Worm (Caenorhabditis elegans): Measurements from ENCODE around the gene F32D8.5.

The F32D8.5 gene

DNA sequence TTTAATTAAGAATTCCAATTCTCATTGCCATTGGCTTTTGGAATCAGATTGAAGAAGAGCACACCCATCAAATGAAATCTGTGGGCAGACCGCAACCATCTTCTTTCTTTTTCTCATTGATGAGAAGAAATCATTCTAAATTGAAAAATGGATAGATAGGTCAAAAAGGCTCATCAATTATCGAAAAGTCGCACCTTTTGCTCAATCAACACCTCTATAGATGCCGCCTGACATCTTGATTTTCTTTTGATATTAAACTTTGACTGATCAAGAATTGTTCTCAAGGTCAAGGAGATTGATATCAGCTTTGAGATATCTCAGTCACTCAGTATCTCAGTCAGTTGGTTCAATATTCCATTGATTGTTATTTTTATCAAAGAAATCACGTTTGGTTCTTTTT, 15.4 kb downstream of the F32D8.5 start:
- TF ChIP-seq aly-1 (tag; optimal IDR thresholded peaks at IDR 0.05) (no peak), tbx-11 (GFP tag; IDR thresholded peaks at IDR 0.05) (no peak), ceh-13 (GFP tag; optimal IDR thresholded peaks at IDR 0.05) (no peak), hmbx-1 (tag; optimal IDR thresholded peaks at IDR 0.05) (no peak), ets-7 (tag; optimal IDR thresholded peaks at IDR 0.05) (no peak), tbx-37 (GFP tag; conservative IDR thresholded peaks at IDR 0.05) (no peak), pes-1 (GFP tag; IDR thresholded peaks at IDR 0.05) (no peak), scrt-1 (GFP tag; IDR thresholded peaks at IDR 0.05) (no peak), hnd-1 (tag; optimal IDR thresholded peaks at IDR 0.05) (no peak), hmg-4 (GFP tag; optimal IDR thresholded peaks at IDR 0.05) (no peak), ama-1 (optimal IDR thresholded peaks at IDR 0.05) (no peak), B0310.2 (tag; optimal IDR thresholded peaks at IDR 0.05) (no peak), ceh-36 (tag; optimal IDR thresholded peaks at IDR 0.05) (no peak), sea-1 (GFP tag; conservative IDR thresholded peaks at IDR 0.05) (no peak)

DNA sequence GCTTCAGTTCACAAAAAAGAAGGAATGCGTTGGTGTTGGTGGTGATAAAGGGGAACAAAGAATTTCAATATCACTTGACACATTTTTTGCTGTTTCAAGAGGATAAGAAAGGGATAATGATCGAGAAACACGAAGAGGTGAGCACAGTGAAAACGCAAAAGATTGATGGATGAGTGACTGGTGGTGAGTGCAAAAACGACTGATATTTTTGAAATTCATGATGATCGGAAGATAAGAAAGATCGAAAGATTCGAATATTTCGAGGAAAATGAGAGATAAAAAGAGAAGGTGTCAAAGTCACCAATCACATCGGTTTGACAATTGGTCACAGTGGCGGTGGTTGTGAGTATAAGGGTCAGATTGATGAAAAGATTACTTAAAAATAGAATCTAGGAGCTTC, 21.3 kb downstream of the F32D8.5 start:
- no peak for TF ChIP-seq F13C5.2 (tag; optimal IDR thresholded peaks at IDR 0.05)
- TF ChIP-seq sea-1 (GFP tag; conservative IDR thresholded peaks at IDR 0.05): no peak
- TF ChIP-seq tbx-37 (GFP tag; conservative IDR thresholded peaks at IDR 0.05): no peak
- no peak for TF ChIP-seq ceh-36 (tag; optimal IDR thresholded peaks at IDR 0.05)
- no peak for TF ChIP-seq tbx-11 (GFP tag; IDR thresholded peaks at IDR 0.05)
- TF ChIP-seq ceh-13 (GFP tag; optimal IDR thresholded peaks at IDR 0.05): no peak
- no peak for TF ChIP-seq ets-7 (tag; optimal IDR thresholded peaks at IDR 0.05)
- TF ChIP-seq hnd-1 (tag; optimal IDR thresholded peaks at IDR 0.05): no peak

DNA sequence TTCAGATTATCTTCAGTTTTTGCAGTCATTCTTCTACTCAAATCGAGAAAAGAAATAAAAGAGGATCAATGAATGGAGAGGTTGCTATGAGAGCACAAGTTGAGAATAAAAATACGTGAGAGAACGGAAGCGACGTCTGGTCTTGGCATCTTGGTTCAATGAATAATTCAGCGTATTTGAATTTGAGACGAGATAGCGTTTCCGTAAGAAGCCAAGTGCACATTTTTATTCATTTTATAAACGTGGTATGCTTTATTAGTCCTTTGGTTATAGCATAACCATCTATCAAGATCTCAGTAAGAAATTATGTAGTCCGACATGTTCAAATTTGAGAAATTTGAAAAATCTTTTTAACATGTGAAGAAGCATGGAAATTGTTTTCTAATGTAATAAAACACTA, 23.8 kb downstream of the F32D8.5 start, which contains the start of gene F58B4.2:
Gene F58B4.2 (minus strand): TSS at position 101 of the 400 bp plus-strand sequence.
- TF ChIP-seq tbx-37 (GFP tag; conservative IDR thresholded peaks at IDR 0.05): no peak

DNA sequence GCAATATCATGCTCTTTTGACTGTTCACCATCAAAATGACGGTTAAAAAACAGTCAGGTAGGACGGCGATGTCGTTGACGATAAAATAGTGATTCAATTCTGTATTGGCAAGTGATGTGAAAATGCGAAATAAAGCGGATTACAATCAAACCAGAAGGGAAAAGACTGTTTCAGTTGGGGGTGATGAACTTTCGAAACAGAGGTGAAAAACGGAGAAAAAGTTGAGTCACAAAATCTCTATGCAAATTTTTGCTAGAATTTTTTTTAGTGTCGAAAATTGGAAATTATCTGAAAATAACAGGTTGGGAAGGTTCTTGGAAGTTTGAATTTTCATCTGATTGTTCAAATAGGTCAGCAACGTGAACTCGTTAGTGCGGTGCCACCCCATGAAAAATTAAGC, 27.1 kb downstream of the F32D8.5 start, which contains the start of gene nas-31:
Gene nas-31 (minus strand): TSS at position 101 of the 400 bp plus-strand sequence.
- TF ChIP-seq hmg-4 (GFP tag; optimal IDR thresholded peaks at IDR 0.05): no peak
- TF ChIP-seq aly-1 (tag; optimal IDR thresholded peaks at IDR 0.05): no peak

DNA sequence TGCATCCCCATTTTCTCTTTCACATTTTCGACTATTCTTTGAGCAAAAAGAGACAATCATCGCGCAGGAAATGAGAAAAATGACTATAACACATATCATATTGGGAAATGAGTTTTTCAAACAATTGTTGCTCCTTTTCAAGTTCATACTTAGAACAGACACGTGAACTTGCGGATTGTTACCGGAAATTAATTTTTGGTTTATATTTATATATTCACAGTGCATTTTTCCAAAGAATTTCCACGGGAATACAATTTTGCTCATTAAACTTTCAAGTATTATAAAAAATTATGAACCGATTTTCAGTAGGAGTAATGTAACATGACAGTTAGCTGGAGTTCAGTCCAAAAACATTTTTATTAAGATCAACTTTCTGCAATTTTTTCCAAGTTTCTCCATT, 28.6 kb downstream of the F32D8.5 start, which contains the start of gene F58B4.7:
Gene F58B4.7 (minus strand): TSS at position 101 of the 400 bp plus-strand sequence.
- TF ChIP-seq hmg-4 (GFP tag; optimal IDR thresholded peaks at IDR 0.05): no peak
- TF ChIP-seq scrt-1 (GFP tag; IDR thresholded peaks at IDR 0.05): no peak
- TF ChIP-seq tra-4 (tag; optimal IDR thresholded peaks at IDR 0.05): no peak
- no peak for TF ChIP-seq aly-1 (tag; optimal IDR thresholded peaks at IDR 0.05)
- no peak for TF ChIP-seq sea-1 (GFP tag; conservative IDR thresholded peaks at IDR 0.05)
- TF ChIP-seq ceh-36 (tag; optimal IDR thresholded peaks at IDR 0.05): no peak
- TF ChIP-seq ets-7 (tag; optimal IDR thresholded peaks at IDR 0.05): no peak
- TF ChIP-seq tbx-37 (GFP tag; conservative IDR thresholded peaks at IDR 0.05): no peak
- no peak for TF ChIP-seq tbx-11 (GFP tag; IDR thresholded peaks at IDR 0.05)
- TF ChIP-seq ama-1 (optimal IDR thresholded peaks at IDR 0.05): no peak
- TF ChIP-seq ceh-13 (GFP tag; optimal IDR thresholded peaks at IDR 0.05): no peak
- TF ChIP-seq F13C5.2 (tag; optimal IDR thresholded peaks at IDR 0.05): no peak

DNA sequence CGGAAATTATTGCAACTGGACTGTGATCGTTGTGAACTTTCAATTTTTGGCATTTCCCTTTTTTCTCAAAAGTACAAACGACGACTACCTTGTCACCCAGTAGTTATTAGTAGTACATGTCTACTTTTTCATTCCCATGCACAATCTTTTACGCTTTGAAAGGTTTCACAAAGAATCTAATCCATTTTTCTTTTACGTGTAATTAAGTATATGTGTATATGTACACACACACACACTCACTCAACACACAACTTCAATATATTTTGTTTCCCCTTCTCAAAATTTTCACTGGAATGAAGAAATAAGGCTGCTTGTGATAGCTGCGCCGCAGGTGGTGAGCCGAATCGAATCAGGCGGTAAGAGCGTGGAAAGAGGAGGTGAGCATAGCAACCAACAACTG, 30.1 kb downstream of the F32D8.5 start, which contains the start of gene F58B4.6:
Gene F58B4.6 (plus strand): TSS at position 301 of the 400 bp plus-strand sequence.
- TF ChIP-seq sea-1 (GFP tag; conservative IDR thresholded peaks at IDR 0.05) (no peak), tbx-11 (GFP tag; IDR thresholded peaks at IDR 0.05) (no peak), F13C5.2 (tag; optimal IDR thresholded peaks at IDR 0.05) (no peak), ama-1 (optimal IDR thresholded peaks at IDR 0.05) (no peak), hnd-1 (tag; optimal IDR thresholded peaks at IDR 0.05) (no peak), ceh-13 (GFP tag; optimal IDR thresholded peaks at IDR 0.05) (no peak), tra-4 (tag; optimal IDR thresholded peaks at IDR 0.05) (no peak), aly-1 (tag; optimal IDR thresholded peaks at IDR 0.05) (no peak), tbx-37 (GFP tag; conservative IDR thresholded peaks at IDR 0.05) (no peak), hmbx-1 (tag; optimal IDR thresholded peaks at IDR 0.05) (no peak), flt-1 (GFP tag; IDR thresholded peaks at IDR 0.05) (no peak), ets-7 (tag; optimal IDR thresholded peaks at IDR 0.05) (no peak), B0310.2 (tag; optimal IDR thresholded peaks at IDR 0.05) (no peak), scrt-1 (GFP tag; IDR thresholded peaks at IDR 0.05) (no peak), pes-1 (GFP tag; IDR thresholded peaks at IDR 0.05) (no peak)

DNA sequence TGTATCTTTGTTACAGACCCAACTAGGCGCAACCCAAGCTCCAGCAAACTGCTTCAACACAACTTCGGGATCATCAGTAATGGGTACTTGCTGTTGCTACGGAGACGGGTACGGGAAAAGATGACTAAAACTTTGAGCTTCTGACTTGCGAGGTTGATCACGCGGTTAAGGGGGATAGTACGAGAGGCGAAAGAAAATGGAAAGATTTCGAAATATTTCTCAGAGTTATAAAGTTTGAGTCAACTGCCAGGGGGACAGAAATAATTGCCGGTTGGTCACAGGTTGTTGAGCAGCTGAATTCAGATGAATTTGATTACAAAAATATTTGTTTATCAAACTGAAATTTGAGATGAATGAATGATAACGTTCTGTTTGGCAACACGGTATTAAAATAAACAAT, 31.1 kb downstream of the F32D8.5 start:
- no peak for TF ChIP-seq hmbx-1 (tag; optimal IDR thresholded peaks at IDR 0.05)
- no peak for TF ChIP-seq hmg-4 (GFP tag; optimal IDR thresholded peaks at IDR 0.05)
- no peak for TF ChIP-seq ama-1 (optimal IDR thresholded peaks at IDR 0.05)
- TF ChIP-seq scrt-1 (GFP tag; IDR thresholded peaks at IDR 0.05): no peak

DNA sequence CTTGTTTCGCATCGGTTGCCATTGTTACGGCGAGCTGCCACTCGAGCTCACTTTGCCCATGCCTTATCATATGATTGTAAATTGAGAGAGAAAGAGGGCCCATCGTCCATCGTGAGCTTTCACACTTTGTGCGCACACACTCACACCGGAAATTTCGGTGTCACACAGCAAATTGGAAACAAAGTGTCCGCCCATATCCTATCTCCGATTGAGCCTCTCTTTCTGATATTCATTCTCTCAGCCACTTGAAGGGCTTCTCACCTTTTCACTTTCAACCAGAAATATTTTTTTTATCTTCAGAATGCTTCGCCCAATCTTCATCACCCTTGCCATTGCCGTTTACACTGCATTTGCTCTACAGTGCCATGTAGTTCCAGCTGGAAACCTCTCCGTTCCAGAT, 34.9 kb downstream of the F32D8.5 start, which contains the start of gene F58B4.3:
Gene F58B4.3 (plus strand): TSS at position 301 of the 400 bp plus-strand sequence.
- TF ChIP-seq B0310.2 (tag; optimal IDR thresholded peaks at IDR 0.05): no peak
- TF ChIP-seq hmbx-1 (tag; optimal IDR thresholded peaks at IDR 0.05): no peak
- TF ChIP-seq ama-1 (optimal IDR thresholded peaks at IDR 0.05): no peak
- no peak for TF ChIP-seq aly-1 (tag; optimal IDR thresholded peaks at IDR 0.05)
- no peak for TF ChIP-seq tra-4 (tag; optimal IDR thresholded peaks at IDR 0.05)
- no peak for TF ChIP-seq scrt-1 (GFP tag; IDR thresholded peaks at IDR 0.05)
- no peak for TF ChIP-seq hmg-4 (GFP tag; optimal IDR thresholded peaks at IDR 0.05)
- no peak for TF ChIP-seq ceh-36 (tag; optimal IDR thresholded peaks at IDR 0.05)
- no peak for TF ChIP-seq sea-1 (GFP tag; conservative IDR thresholded peaks at IDR 0.05)
- no peak for TF ChIP-seq tbx-37 (GFP tag; conservative IDR thresholded peaks at IDR 0.05)
- no peak for TF ChIP-seq pes-1 (GFP tag; IDR thresholded peaks at IDR 0.05)
- no peak for TF ChIP-seq tbx-11 (GFP tag; IDR thresholded peaks at IDR 0.05)
- TF ChIP-seq ets-7 (tag; optimal IDR thresholded peaks at IDR 0.05): no peak
- TF ChIP-seq F13C5.2 (tag; optimal IDR thresholded peaks at IDR 0.05): no peak
- no peak for TF ChIP-seq ceh-13 (GFP tag; optimal IDR thresholded peaks at IDR 0.05)
